Worm (Caenorhabditis elegans) whole organism, mixed stage, embryonic: ENCODE measurements around the gene C09E9.1.

ENCODE experiments used
- M03D4.4 ChIP-seq: sonication (generic microtip); optimal IDR thresholded peaks from 2 replicates; lab custom pipeline; 2017; ENCODE audit warnings: mild to moderate bottlenecking, missing genetic modification characterization, missing compliant biosample characterization
- blmp-1 ChIP-seq: fragments of 150-350 bp; optimal IDR thresholded peaks from 2 replicates; lab custom pipeline; 2014; ENCODE audit warnings: missing biosample characterization, missing genetic modification characterization
- ceh-83 ChIP-seq: fragments of 200-800 bp; sonication (Bioruptor generic); optimal IDR thresholded peaks from 2 replicates; lab custom pipeline; 2018; ENCODE audit warnings: mild to moderate bottlenecking, missing genetic modification characterization, missing compliant biosample characterization
- ces-1 ChIP-seq: fragments of 150-350 bp; optimal IDR thresholded peaks from 2 replicates; lab custom pipeline; 2014; ENCODE audit warnings: missing biosample characterization, missing genetic modification reagents, missing genetic modification characterization
- cnd-1 ChIP-seq: fragments of 200-800 bp; sonication (Bioruptor generic); optimal IDR thresholded peaks from 2 replicates; lab custom pipeline; 2018; ENCODE audit warnings: mild to moderate bottlenecking, missing genetic modification characterization, missing compliant biosample characterization
- flh-1 ChIP-seq: fragments of 200-800 bp; sonication (Bioruptor generic); optimal IDR thresholded peaks from 2 replicates; lab custom pipeline; 2018; ENCODE audit warnings: mild to moderate bottlenecking, missing genetic modification characterization, moderate library complexity, missing compliant biosample characterization
- ham-2 ChIP-seq: fragments of 200-800 bp; sonication (Bioruptor generic); optimal IDR thresholded peaks from 2 replicates; lab custom pipeline; 2018; ENCODE audit warnings: mild to moderate bottlenecking, missing genetic modification characterization, missing compliant biosample characterization
- hlh-1 ChIP-seq: fragments of 150-350 bp; optimal IDR thresholded peaks from 2 replicates; lab custom pipeline; 2014; ENCODE audit warnings: missing biosample characterization, missing genetic modification reagents, missing genetic modification characterization
- lin-13 ChIP-seq: fragments of 150-350 bp; optimal IDR thresholded peaks from 2 replicates; lab custom pipeline; 2014; ENCODE audit warnings: missing biosample characterization, missing genetic modification characterization
- lin-32 ChIP-seq: fragments of 200-800 bp; sonication (Bioruptor generic); optimal IDR thresholded peaks from 2 replicates; lab custom pipeline; 2018; ENCODE audit warnings: mild to moderate bottlenecking, missing genetic modification characterization, missing compliant biosample characterization
- lsy-2 ChIP-seq: fragments of 150-350 bp; optimal IDR thresholded peaks from 2 replicates; lab custom pipeline; 2014; ENCODE audit warnings: missing biosample characterization, missing genetic modification characterization
- mep-1 ChIP-seq: fragments of 150-350 bp; optimal IDR thresholded peaks from 2 replicates; lab custom pipeline; 2017; ENCODE audit warnings: missing biosample characterization, missing genetic modification reagents, missing genetic modification characterization, inconsistent platforms
- mls-2 ChIP-seq: sonication (generic microtip); optimal IDR thresholded peaks from 2 replicates; lab custom pipeline; 2016; ENCODE audit warnings: mild to moderate bottlenecking, missing genetic modification characterization, moderate library complexity, missing compliant biosample characterization
- nhr-12 ChIP-seq: fragments of 150-350 bp; optimal IDR thresholded peaks from 2 replicates; lab custom pipeline; 2014; ENCODE audit warnings: missing biosample characterization, missing genetic modification characterization
- nhr-2 ChIP-seq: fragments of 150-350 bp; optimal IDR thresholded peaks from 2 replicates; lab custom pipeline; 2014; ENCODE audit warnings: missing biosample characterization, missing genetic modification characterization
- nhr-237 ChIP-seq: fragments of 150-350 bp; optimal IDR thresholded peaks from 2 replicates; lab custom pipeline; 2014; ENCODE audit warnings: missing biosample characterization, missing genetic modification characterization
- nhr-28 ChIP-seq: fragments of 150-350 bp; optimal IDR thresholded peaks from 2 replicates; lab custom pipeline; 2014; ENCODE audit warnings: missing biosample characterization, missing genetic modification characterization
- nhr-76 ChIP-seq: sonication (generic microtip); optimal IDR thresholded peaks from 2 replicates; lab custom pipeline; 2017; ENCODE audit warnings: missing biosample characterization, missing genetic modification characterization
- sem-2 ChIP-seq: fragments of 200-800 bp; sonication (Bioruptor generic); optimal IDR thresholded peaks from 2 replicates; lab custom pipeline; 2018; ENCODE audit warnings: mild to moderate bottlenecking, missing genetic modification characterization, missing compliant biosample characterization
- snpc-4 ChIP-seq: fragments of 150-350 bp; optimal IDR thresholded peaks from 2 replicates; lab custom pipeline; 2014; ENCODE audit warnings: missing biosample characterization, missing genetic modification characterization
- tbx-8 ChIP-seq: fragments of 200-800 bp; sonication (Bioruptor generic); optimal IDR thresholded peaks from 2 replicates; lab custom pipeline; 2018; ENCODE audit warnings: mild to moderate bottlenecking, missing genetic modification characterization, moderate library complexity, missing compliant biosample characterization
- unc-120 ChIP-seq: sonication (generic microtip); optimal IDR thresholded peaks from 2 replicates; lab custom pipeline; 2017; ENCODE audit warnings: missing genetic modification characterization, missing compliant biosample characterization; ENCODE audit not compliant: poor library complexity, severe bottlenecking
- unc-39 ChIP-seq: fragments of 150-350 bp; optimal IDR thresholded peaks from 2 replicates; lab custom pipeline; 2014; ENCODE audit warnings: missing biosample characterization, missing genetic modification characterization
- unc-62 ChIP-seq: fragments of 150-350 bp; optimal IDR thresholded peaks from 2 replicates; lab custom pipeline; 2014; ENCODE audit warnings: missing biosample characterization, missing genetic modification reagents, missing genetic modification characterization
- zip-8 ChIP-seq: fragments of 150-350 bp; optimal IDR thresholded peaks from 2 replicates; lab custom pipeline; 2014; ENCODE audit warnings: missing biosample characterization, missing genetic modification characterization
- ztf-11 ChIP-seq: fragments of 150-350 bp; optimal IDR thresholded peaks from 2 replicates; lab custom pipeline; 2014; ENCODE audit warnings: missing biosample characterization, missing genetic modification characterization

C09E9.1 gene

DNA sequence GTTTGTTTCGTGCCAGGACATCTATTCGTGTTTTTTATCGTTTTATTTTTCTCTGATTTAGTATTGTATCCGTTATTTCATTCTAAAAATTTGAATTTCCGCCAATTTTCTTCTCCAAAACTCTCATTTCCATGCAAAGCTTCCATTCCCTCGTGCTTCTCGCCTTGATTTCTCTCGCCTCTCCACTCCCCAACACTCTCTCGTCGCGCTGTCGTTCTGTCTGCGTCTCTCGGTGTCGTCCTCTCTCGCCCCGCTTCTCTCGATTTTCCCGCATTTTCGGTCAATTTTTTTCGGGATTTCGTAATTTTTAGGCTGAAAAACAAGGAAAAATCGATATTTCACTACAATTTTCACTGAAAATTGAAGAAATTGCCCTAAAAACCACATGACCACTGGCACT lies at the start of gene C09E9.1:
Gene C09E9.1, plus strand, starts transcription at position 286 of the 400 bp plus-strand sequence.
- peak; percentile 26 for TF ChIP-seq lin-13 (tag; lab: Kevin White, UChicago)
- no peak for TF ChIP-seq nhr-76
- TF ChIP-seq mep-1: no peak
- peak; percentile 0 for TF ChIP-seq ham-2 (GFP tag; lab: Kevin White, UChicago)
- TF ChIP-seq unc-120: peak; percentile 51
- peak; percentile 29 for TF ChIP-seq ces-1

DNA sequence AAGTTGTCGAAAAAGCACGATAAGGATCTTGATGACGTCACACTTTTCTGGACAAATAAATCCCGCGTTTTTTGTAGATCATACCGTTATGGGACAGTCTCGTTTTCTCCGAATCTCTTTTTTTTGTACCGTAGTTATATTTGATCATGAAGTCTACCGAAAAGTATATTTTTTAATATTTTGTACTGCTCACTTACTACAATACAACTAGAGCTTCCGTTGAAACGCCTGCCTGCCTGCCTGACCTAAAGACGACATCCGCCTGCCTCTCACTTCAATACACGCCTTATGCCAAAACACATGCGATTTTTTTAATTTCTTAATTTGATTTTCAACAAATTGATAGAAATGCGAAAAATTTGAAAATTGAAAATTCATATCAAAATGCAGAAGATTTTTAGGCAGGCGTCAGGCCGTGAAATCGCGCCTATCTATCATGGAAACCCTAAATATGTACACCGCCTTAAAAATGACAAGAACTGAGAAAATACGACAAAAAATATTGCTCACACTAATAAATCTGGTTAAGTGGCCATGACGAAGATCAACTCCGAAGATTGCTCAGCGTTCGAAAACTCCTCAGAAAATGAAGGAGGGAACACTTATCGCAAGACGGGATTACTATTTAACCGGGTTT lies 49.0 kb upstream of the C09E9.1 start, which contains the start of gene W09G12.8:
Gene W09G12.8, plus strand, starts transcription at position 587 of the 637 bp plus-strand sequence.
- TF ChIP-seq mep-1 (no peak), zip-8 (tag; lab: Kevin White, UChicago) (peak; percentile 0)
- TF ChIP-seq, all 35 proteins: peak for 1

DNA sequence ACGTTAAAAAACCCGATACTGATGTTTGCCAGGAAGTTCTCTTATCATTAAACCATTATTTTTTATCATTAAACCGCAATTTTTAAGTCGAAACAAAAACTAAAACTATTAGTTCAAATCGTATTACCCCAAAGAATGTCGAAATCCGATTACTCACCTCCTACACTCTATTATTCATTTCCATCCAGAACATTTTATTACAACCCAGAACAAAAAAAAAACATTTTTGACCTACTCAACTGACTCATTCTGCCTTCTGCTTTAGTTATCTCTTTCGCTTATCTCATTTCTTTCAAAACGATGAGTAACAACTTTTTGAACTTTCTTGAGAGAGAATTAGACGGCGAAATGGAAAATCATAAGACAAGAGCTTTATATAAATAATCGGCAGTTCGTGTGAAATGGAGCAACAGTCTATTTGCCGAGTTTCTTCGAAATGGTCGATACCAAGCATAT lies 46.0 kb upstream of the C09E9.1 start, which contains the start of gene W09G12.7:
Gene W09G12.7, plus strand, starts transcription at position 406 of the 456 bp plus-strand sequence.
- TF ChIP-seq ceh-83 (GFP tag; lab: Kevin White, UChicago): no peak
- TF ChIP-seq lsy-2 (tag; lab: Kevin White, UChicago): no peak
- TF ChIP-seq M03D4.4 (tag; lab: Kevin White, UChicago): no peak
- no peak for TF ChIP-seq mls-2 (tag; lab: Kevin White, UChicago)
- no peak for TF ChIP-seq cnd-1 (tag; lab: Kevin White, UChicago)
- no peak for TF ChIP-seq hlh-1 (tag; lab: Kevin White, UChicago)
- no peak for TF ChIP-seq sem-2 (GFP tag; lab: Kevin White, UChicago)
- TF ChIP-seq ham-2 (GFP tag; lab: Kevin White, UChicago): no peak
- TF ChIP-seq unc-62 (GFP tag; lab: Kevin White, UChicago): no peak
- TF ChIP-seq lin-32 (GFP tag; lab: Kevin White, UChicago): no peak
- no peak for TF ChIP-seq snpc-4
- no peak for TF ChIP-seq ztf-11 (tag; lab: Kevin White, UChicago)
- no peak for TF ChIP-seq unc-39 (tag; lab: Kevin White, UChicago)
- TF ChIP-seq tbx-8: no peak
- TF ChIP-seq unc-120: no peak
- no peak for TF ChIP-seq nhr-12
- TF ChIP-seq nhr-237 (tag; lab: Kevin White, UChicago): no peak
- TF ChIP-seq blmp-1 (tag; lab: Kevin White, UChicago): no peak

DNA sequence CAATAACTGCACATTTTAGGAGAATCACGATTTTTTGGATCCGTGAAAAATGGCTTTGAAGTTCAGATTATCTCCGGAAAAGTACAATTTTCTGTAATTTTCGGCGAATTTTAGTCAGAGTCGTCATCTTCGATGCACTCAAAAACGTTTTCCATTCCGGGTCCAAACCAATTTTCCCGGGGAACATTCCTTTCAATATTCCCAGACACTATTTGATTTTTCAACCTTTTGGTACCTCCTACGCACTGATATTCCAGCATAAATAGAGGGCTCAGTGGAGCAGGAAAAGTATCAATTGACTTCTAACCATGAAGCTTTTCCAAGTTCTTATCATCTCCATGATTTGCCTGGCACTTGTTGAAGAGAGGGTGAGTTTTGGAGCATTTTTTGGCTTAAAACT lies 43.1 kb upstream of the C09E9.1 start, which contains the start of gene W09G12.6:
Gene W09G12.6, plus strand, starts transcription at position 301 of the 400 bp plus-strand sequence.
- TF ChIP-seq flh-1: no peak
- TF ChIP-seq mep-1: no peak
- TF ChIP-seq ztf-11 (tag; lab: Kevin White, UChicago): no peak
- TF ChIP-seq nhr-12: no peak
- no peak for TF ChIP-seq cnd-1 (tag; lab: Kevin White, UChicago)
- no peak for TF ChIP-seq nhr-2 (tag; lab: Kevin White, UChicago)
- TF ChIP-seq nhr-76: no peak

DNA sequence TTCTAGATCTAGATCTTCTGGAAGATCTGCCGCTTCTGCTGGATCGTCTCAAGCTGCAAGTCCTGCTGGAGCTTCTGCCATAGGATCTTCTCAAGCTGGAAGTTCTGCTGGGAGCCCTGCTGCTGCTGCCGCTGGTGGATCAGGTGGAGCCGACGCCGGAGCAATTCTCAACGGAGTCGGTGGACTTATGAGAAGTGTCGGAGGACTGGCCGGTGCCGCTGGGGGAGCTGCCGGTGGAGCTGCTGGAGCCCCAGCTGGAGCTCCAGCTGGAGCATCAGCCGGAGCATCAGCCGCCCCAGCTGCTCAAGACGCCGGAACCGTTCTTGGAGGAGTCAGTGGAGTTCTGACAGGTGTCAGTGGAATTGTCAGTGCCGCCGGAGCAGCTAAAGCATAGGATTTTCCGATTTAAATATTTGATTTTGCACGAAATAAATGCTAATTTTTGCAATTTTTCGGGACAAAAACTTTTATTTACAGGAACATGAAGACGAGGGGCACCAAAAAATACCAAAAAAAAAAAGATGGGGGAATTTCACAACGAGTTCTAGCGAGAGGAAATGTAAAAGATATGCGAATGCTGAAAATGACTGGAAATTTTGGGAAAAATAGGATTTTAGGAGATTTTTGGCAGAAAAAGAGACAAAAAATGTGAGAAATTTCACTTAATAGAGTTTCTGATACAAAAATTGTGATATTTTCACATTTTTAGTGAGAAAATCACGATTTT lies 42.1 kb upstream of the C09E9.1 start:
- TF ChIP-seq cnd-1 (tag; lab: Kevin White, UChicago) (no peak), sem-2 (GFP tag; lab: Kevin White, UChicago) (no peak)

DNA sequence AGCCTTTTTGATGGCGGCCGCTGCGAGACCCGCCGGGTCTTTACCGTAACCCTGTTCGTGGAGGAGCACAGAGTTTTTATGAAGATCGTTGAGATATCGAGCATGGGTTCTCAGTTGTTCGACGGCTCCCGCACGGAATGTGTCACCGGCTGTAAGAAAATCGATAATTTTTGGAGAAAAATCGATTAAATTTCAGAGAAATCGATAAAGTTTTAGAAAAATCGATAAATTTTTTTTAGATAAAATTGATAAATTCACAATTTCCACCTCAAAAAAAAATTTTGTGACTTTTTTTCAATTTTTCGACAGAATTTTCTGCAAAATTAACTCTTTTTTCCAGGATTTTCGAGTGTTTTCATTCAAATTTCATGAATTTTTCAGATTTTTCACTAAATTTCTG lies 39.9 kb upstream of the C09E9.1 start:
- TF ChIP-seq nhr-76: no peak

DNA sequence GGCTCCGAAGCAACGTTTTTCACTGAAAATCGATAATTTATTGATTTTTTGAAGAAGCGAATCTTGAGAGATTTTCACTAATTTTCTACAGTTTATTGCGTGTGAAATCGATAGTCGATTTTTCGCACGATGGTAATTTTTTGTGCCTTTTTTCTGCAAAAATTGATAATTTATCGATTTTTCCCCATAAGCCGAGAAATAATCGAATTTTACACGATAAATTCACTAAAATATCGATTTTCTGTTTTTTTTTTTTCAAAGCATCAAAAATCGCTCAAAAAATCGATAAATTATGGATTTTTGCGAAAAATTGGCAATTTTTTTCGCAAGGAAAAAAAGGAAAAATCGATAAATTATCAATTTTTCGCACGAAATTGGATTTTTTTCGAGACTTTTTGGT lies 38.9 kb upstream of the C09E9.1 start:
- TF ChIP-seq nhr-76: no peak
- no peak for TF ChIP-seq nhr-12
- no peak for TF ChIP-seq nhr-28
- TF ChIP-seq lin-32 (GFP tag; lab: Kevin White, UChicago): no peak
- TF ChIP-seq zip-8 (tag; lab: Kevin White, UChicago): no peak
